Worm (Caenorhabditis elegans): ENCODE data around the gene rpl-35.

DNA sequence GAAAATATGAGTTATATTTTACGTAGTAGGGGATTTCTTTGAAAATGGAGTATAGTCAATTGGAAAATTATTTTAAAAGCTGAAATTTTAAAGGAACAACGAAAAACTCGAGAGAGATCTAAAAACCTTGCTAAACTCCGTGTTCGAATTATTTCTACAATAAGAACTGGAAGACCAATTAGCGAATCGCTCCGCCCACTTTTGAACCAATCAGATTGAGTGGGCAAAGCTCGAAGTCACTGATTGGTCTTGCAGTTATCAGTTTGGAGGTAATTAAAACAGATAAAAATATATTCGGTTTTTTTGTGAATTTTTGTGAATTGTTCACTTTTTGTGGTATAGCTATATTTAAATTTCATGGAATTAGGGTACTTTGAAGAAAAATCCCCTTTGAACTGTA is 31.6 kb upstream of the rpl-35 start:
- TF ChIP-seq ama-1 (optimal IDR thresholded peaks at IDR 0.05) = no peak
- TF ChIP-seq ceh-82 (tag; optimal IDR thresholded peaks at IDR 0.05) = no peak
- no peak for TF ChIP-seq zag-1 (tag; optimal IDR thresholded peaks at IDR 0.05)
- no peak for TF ChIP-seq nhr-237 (tag; optimal IDR thresholded peaks at IDR 0.05)
- no peak for TF ChIP-seq lin-11 (tag; optimal IDR thresholded peaks at IDR 0.05)
- no peak for TF ChIP-seq unc-62 (GFP tag; optimal IDR thresholded peaks at IDR 0.05)
- TF ChIP-seq R02D3.7 (tag; optimal IDR thresholded peaks at IDR 0.05) = no peak
- no peak for TF ChIP-seq lin-39 (tag; optimal IDR thresholded peaks at IDR 0.05)
- TF ChIP-seq nhr-11 (tag; optimal IDR thresholded peaks at IDR 0.05) = no peak

Measured in whole organism, L2 larva.